Worm (Caenorhabditis elegans): ENCODE measurements around the gene scl-13.

ce11 chrV:3805499-3805898 lies 5.9 kb downstream of the scl-13 start, which contains the start of gene R08F11.4:
- no peak for TF ChIP-seq med-1 (GFP tag; optimal IDR thresholded peaks at IDR 0.05; ENCODE audit: insufficient read depth)
- TF ChIP-seq tab-1 (GFP tag; IDR thresholded peaks at IDR 0.05): no peak
- no peak for TF ChIP-seq cog-1 (tag; optimal IDR thresholded peaks at IDR 0.05)
- no peak for TF ChIP-seq flt-1 (GFP tag; IDR thresholded peaks at IDR 0.05)
- TF ChIP-seq T22C8.4 (GFP tag; IDR thresholded peaks at IDR 0.05): no peak
- no peak for TF ChIP-seq ztf-29 (GFP tag; IDR thresholded peaks at IDR 0.05)
